Fruit fly (Drosophila melanogaster) whole organism, wandering third instar larva: ENCODE measurements around the gene CG14300.
A peak's percentile ranks its signal among the peaks of the same experiment; 100 is the strongest.

Source experiments
- Abd-B ChIP-seq: fragments of >200 bp; optimal IDR thresholded peaks from 2 replicates; lab custom pipeline; 2017; ENCODE audit warnings: missing biosample characterization, missing genetic modification characterization
- CG32264 ChIP-seq: fragments of 200-800 bp; sonication (Bioruptor generic); optimal IDR thresholded peaks from 2 replicates; lab custom pipeline; 2016; ENCODE audit warnings: missing biosample characterization, missing genetic modification characterization
- CG9705 ChIP-seq: fragments of 200-800 bp; sonication (Bioruptor generic); optimal IDR thresholded peaks from 2 replicates; lab custom pipeline; 2018; ENCODE audit warnings: missing biosample characterization, mild to moderate bottlenecking, missing genetic modification characterization
- CrebA ChIP-seq: fragments of 200-800 bp; sonication (Bioruptor generic); optimal IDR thresholded peaks from 2 replicates; lab custom pipeline; 2016; ENCODE audit warnings: missing biosample characterization, mild to moderate bottlenecking, missing genetic modification characterization, borderline replicate concordance
- Dfd ChIP-seq: fragments of >200 bp; optimal IDR thresholded peaks from 2 replicates; lab custom pipeline; 2017; ENCODE audit warnings: missing biosample characterization, missing genetic modification characterization
- Dif ChIP-seq: fragments of 200-275, 200-300 bp; sonication (Bioruptor generic); optimal IDR thresholded peaks from 2 replicates; lab custom pipeline; 2018; ENCODE audit warnings: missing biosample characterization, missing genetic modification characterization; ENCODE audit not compliant: partially characterized antibody
- GATAd ChIP-seq: sonication (Bioruptor generic); optimal IDR thresholded peaks from 2 replicates; lab custom pipeline; 2016; ENCODE audit warnings: missing biosample characterization, missing genetic modification characterization
- HLH106 ChIP-seq: fragments of 200-800 bp; optimal IDR thresholded peaks from 3 replicates; lab custom pipeline; 2019; ENCODE audit warnings: missing biosample characterization, mild to moderate bottlenecking, missing genetic modification characterization, moderate library complexity
- Hnf4 ChIP-seq: fragments of 200-800 bp; sonication (Bioruptor generic); optimal IDR thresholded peaks from 2 replicates; lab custom pipeline; 2016; ENCODE audit warnings: missing biosample characterization, mild to moderate bottlenecking, missing genetic modification characterization
- Hr78 ChIP-seq: fragments of >200 bp; optimal IDR thresholded peaks from 2 replicates; lab custom pipeline; 2017; ENCODE audit warnings: missing biosample characterization, missing genetic modification characterization
- Hr83 ChIP-seq: fragments of 200-300 bp; sonication (Bioruptor generic); optimal IDR thresholded peaks from 2 replicates; lab custom pipeline; 2016; ENCODE audit warnings: missing biosample characterization, mild to moderate bottlenecking, missing genetic modification characterization, moderate library complexity; ENCODE audit not compliant: poor library complexity, severe bottlenecking
- Jra ChIP-seq: sonication (Bioruptor generic); optimal IDR thresholded peaks from 2 replicates; lab custom pipeline; 2016; ENCODE audit warnings: missing biosample characterization, missing genetic modification characterization
- Mio ChIP-seq: sonication (Bioruptor generic); optimal IDR thresholded peaks from 2 replicates; lab custom pipeline; 2016; ENCODE audit warnings: missing biosample characterization, missing genetic modification characterization
- Myc ChIP-seq: fragments of >200 bp; optimal IDR thresholded peaks from 2 replicates; lab custom pipeline; 2017
- N ChIP-seq: fragments of >200 bp; optimal IDR thresholded peaks from 2 replicates; lab custom pipeline; 2018; ENCODE audit warnings: missing biosample characterization, missing external identifiers, missing genetic modification characterization
- OdsH ChIP-seq: fragments of 200-800 bp; sonication (Bioruptor generic); optimal IDR thresholded peaks from 2 replicates; lab custom pipeline; 2016; ENCODE audit warnings: missing biosample characterization, mild to moderate bottlenecking, missing genetic modification characterization
- Rel ChIP-seq, 2 experiments: fragments of 200-800 bp; sonication (Bioruptor generic) in 1 of 2; optimal IDR thresholded peaks; 2 replicates in 1 of 2; 3 replicates in 1 of 2; lab custom pipeline; 2016 to 2019; ENCODE audit warnings: mild to moderate bottlenecking in 2 of 2, missing biosample characterization in 2 of 2, missing genetic modification characterization in 2 of 2, moderate library complexity in 1 of 2
- Sp1 ChIP-seq: fragments of 200-800 bp; sonication (Bioruptor generic); optimal IDR thresholded peaks from 3 replicates; lab custom pipeline; 2019; ENCODE audit warnings: missing biosample characterization, mild to moderate bottlenecking, missing genetic modification characterization, moderate library complexity
- Vsx2 ChIP-seq: fragments of 200-300, 225-300 bp; sonication (Bioruptor generic); optimal IDR thresholded peaks from 2 replicates; lab custom pipeline; 2018; ENCODE audit warnings: missing biosample characterization, missing genetic modification characterization; ENCODE audit not compliant: partially characterized antibody
- br ChIP-seq: fragments of 200-800 bp; sonication (Bioruptor generic); optimal IDR thresholded peaks from 2 replicates; lab custom pipeline; 2016; ENCODE audit warnings: missing biosample characterization, missing genetic modification characterization
- brk ChIP-seq: fragments of 200-800 bp; sonication (Bioruptor generic); optimal IDR thresholded peaks from 2 replicates; lab custom pipeline; 2016; ENCODE audit warnings: missing biosample characterization, mild to moderate bottlenecking, missing genetic modification characterization
- dl ChIP-seq, 2 experiments: fragments of 175-275, 200-275 bp in 1 of 2; fragments of 200-275 bp in 1 of 2; sonication (Bioruptor generic); optimal IDR thresholded peaks; lab custom pipeline; 2018; ENCODE audit warnings: mild to moderate bottlenecking in 2 of 2, missing biosample characterization in 2 of 2, missing genetic modification characterization in 2 of 2, moderate library complexity in 2 of 2; ENCODE audit not compliant: partially characterized antibody in 2 of 2, insufficient read depth in 1 of 2
- dmrt93B ChIP-seq: fragments of 200-800 bp; sonication (Bioruptor generic); optimal IDR thresholded peaks from 2 replicates; lab custom pipeline; 2018; ENCODE audit warnings: missing biosample characterization, mild to moderate bottlenecking, missing genetic modification characterization
- dsf ChIP-seq: sonication (Bioruptor generic); optimal IDR thresholded peaks from 2 replicates; lab custom pipeline; 2016; ENCODE audit warnings: missing biosample characterization, missing genetic modification characterization, borderline replicate concordance
- ey ChIP-seq: fragments of 200-800 bp; sonication (Bioruptor generic); optimal IDR thresholded peaks from 2 replicates; lab custom pipeline; 2016; ENCODE audit warnings: missing biosample characterization, missing genetic modification characterization
- foxo ChIP-seq, 2 experiments: fragments of 200-800 bp; sonication (Bioruptor generic); optimal IDR thresholded peaks; 2 replicates in 1 of 2; 3 replicates in 1 of 2; lab custom pipeline; 2016 to 2017; ENCODE audit warnings: missing biosample characterization in 2 of 2, missing genetic modification characterization in 2 of 2
- fru ChIP-seq: fragments of 200-800 bp; sonication (Bioruptor generic); optimal IDR thresholded peaks from 3 replicates; lab custom pipeline; 2016; ENCODE audit warnings: missing biosample characterization, mild to moderate bottlenecking, missing genetic modification characterization
- h ChIP-seq: fragments of 200-800 bp; sonication (Bioruptor generic); optimal IDR thresholded peaks from 3 replicates; lab custom pipeline; 2016; ENCODE audit warnings: missing biosample characterization, mild to moderate bottlenecking, missing genetic modification characterization
- jim ChIP-seq: fragments of 175-275, 200-325 bp; sonication (Bioruptor generic); optimal IDR thresholded peaks from 2 replicates; lab custom pipeline; 2016; ENCODE audit warnings: missing biosample characterization, mild to moderate bottlenecking, missing genetic modification characterization
- lola ChIP-seq: fragments of >200 bp; optimal IDR thresholded peaks from 2 replicates; lab custom pipeline; 2017; ENCODE audit warnings: missing biosample characterization, missing genetic modification characterization
- pan ChIP-seq: fragments of >200 bp; optimal IDR thresholded peaks from 2 replicates; lab custom pipeline; 2017
- psq ChIP-seq: fragments of 200-800 bp; sonication (Bioruptor generic); optimal IDR thresholded peaks from 3 replicates; lab custom pipeline; 2017; ENCODE audit warnings: missing biosample characterization, mild to moderate bottlenecking, missing genetic modification characterization, moderate library complexity
- rgr ChIP-seq: fragments of 200-800 bp; sonication (Bioruptor generic); optimal IDR thresholded peaks from 3 replicates; lab custom pipeline; 2016; ENCODE audit warnings: missing biosample characterization, mild to moderate bottlenecking, missing genetic modification characterization
- sage ChIP-seq: fragments of 200-800 bp; sonication (Bioruptor generic); optimal IDR thresholded peaks from 2 replicates; lab custom pipeline; 2016; ENCODE audit warnings: missing biosample characterization, mild to moderate bottlenecking, missing genetic modification characterization
- sv ChIP-seq: fragments of 200-800 bp; sonication (Bioruptor generic); optimal IDR thresholded peaks from 3 replicates; lab custom pipeline; 2016; ENCODE audit warnings: missing biosample characterization, missing genetic modification characterization
- tai ChIP-seq: sonication (Bioruptor generic); optimal IDR thresholded peaks from 2 replicates; lab custom pipeline; 2016; ENCODE audit warnings: missing biosample characterization, missing genetic modification characterization
- usp ChIP-seq: fragments of >200 bp; optimal IDR thresholded peaks from 2 replicates; lab custom pipeline; 2017; ENCODE audit warnings: missing biosample characterization, missing genetic modification characterization
- woc ChIP-seq: sonication (Bioruptor generic); optimal IDR thresholded peaks from 2 replicates; lab custom pipeline; 2016; ENCODE audit warnings: missing biosample characterization, mild to moderate bottlenecking, missing genetic modification characterization

Gene CG14300

dm6 chr3R:18663525-18663924 is 30.0 kb downstream of the CG14300 start, which contains the start of the genes Cpsf73 and Gos28:
Cpsf73 (minus strand) TSS chr3R:18663552.
Gos28 (plus strand) TSS chr3R:18663738.
- TF ChIP-seq Rel (GFP tag; optimal IDR thresholded peaks at IDR 0.05; lab: Kevin White, UChicago), result no peak
- peak; percentile 30 for TF ChIP-seq Rel (tag; optimal IDR thresholded peaks at IDR 0.05; lab: Kevin White, UChicago)
- TF ChIP-seq HLH106 (tag; lab: Kevin White, UChicago), result peak; percentile 13
- TF ChIP-seq h, result peak; percentile 39
- TF ChIP-seq foxo (GFP tag; optimal IDR thresholded peaks at IDR 0.05; lab: Kevin White, UChicago), result peak in 1 of 2 experiments; percentile 5
- TF ChIP-seq rgr (GFP tag; lab: Kevin White, UChicago), result peak; percentile 53
- TF ChIP-seq N, result no peak
- peak; percentile 23 for TF ChIP-seq Sp1 (GFP tag; lab: Kevin White, UChicago)
- no peak for TF ChIP-seq pan (lab: Kevin White, UChicago)
- TF ChIP-seq CG32264, result no peak
- TF ChIP-seq woc, result peak; percentile 39
- no peak for TF ChIP-seq lola (GFP tag; lab: Kevin White, UChicago)

- peak; percentile 85 for TF ChIP-seq ey (GFP tag; lab: Kevin White, UChicago)
- TF ChIP-seq br (GFP tag; lab: Kevin White, UChicago), result peak; percentile 83
- TF ChIP-seq N, result peak; percentile 21
- TF ChIP-seq CrebA, result no peak
- TF ChIP-seq Sp1 (GFP tag; lab: Kevin White, UChicago), result peak; percentile 78
- TF ChIP-seq OdsH (GFP tag; lab: Kevin White, UChicago), result peak; percentile 78
- peak; percentile 51 for TF ChIP-seq Mio (GFP tag; lab: Kevin White, UChicago)
- peak; percentile 74 for TF ChIP-seq CG9705 (GFP tag; lab: Kevin White, UChicago)
- TF ChIP-seq Hnf4 (GFP tag; lab: Kevin White, UChicago), result no peak
- TF ChIP-seq GATAd (GFP tag; lab: Kevin White, UChicago), result peak; percentile 84
- TF ChIP-seq sage, result peak; percentile 59
- TF ChIP-seq brk (GFP tag; lab: Kevin White, UChicago), result no peak
- TF ChIP-seq Jra (GFP tag; lab: Kevin White, UChicago), result peak; percentile 90
- no peak for TF ChIP-seq Dfd (GFP tag; lab: Kevin White, UChicago)
- peak; percentile 90 for TF ChIP-seq woc
- peak; percentile 87 for TF ChIP-seq dsf
- TF ChIP-seq lola (GFP tag; lab: Kevin White, UChicago), result no peak
- TF ChIP-seq dmrt93B, result peak; percentile 78
- TF ChIP-seq Myc (lab: Kevin White, UChicago), result peak; percentile 97
- TF ChIP-seq foxo (GFP tag; optimal IDR thresholded peaks at IDR 0.05; lab: Kevin White, UChicago), result peak; percentile 30 to 88
- TF ChIP-seq sv (GFP tag; lab: Kevin White, UChicago), result peak; percentile 82
- TF ChIP-seq Hr78, result no peak
- TF ChIP-seq dl (GFP tag; optimal IDR thresholded peaks at IDR 0.05; lab: Kevin White, UChicago; ENCODE audit: insufficient read depth in 1 of 2, partially characterized antibody in 2 of 2), result no peak
- TF ChIP-seq CG32264, result peak; percentile 82
- TF ChIP-seq Dif, result no peak
- TF ChIP-seq Hr83, result no peak
- TF ChIP-seq psq (GFP tag; lab: Kevin White, UChicago), result peak; percentile 96
- TF ChIP-seq Abd-B (GFP tag; lab: Kevin White, UChicago), result no peak
- no peak for TF ChIP-seq usp (GFP tag; lab: Kevin White, UChicago)
- TF ChIP-seq h, result peak; percentile 84
- TF ChIP-seq HLH106 (tag; lab: Kevin White, UChicago), result peak; percentile 84
- no peak for TF ChIP-seq tai (GFP tag; lab: Kevin White, UChicago)
- TF ChIP-seq Vsx2 (GFP tag; lab: Kevin White, UChicago), result no peak
- TF ChIP-seq Rel (GFP tag; optimal IDR thresholded peaks at IDR 0.05; lab: Kevin White, UChicago), result no peak
- TF ChIP-seq Rel (tag; optimal IDR thresholded peaks at IDR 0.05; lab: Kevin White, UChicago), result peak; percentile 63
- TF ChIP-seq fru, result peak; percentile 85
- TF ChIP-seq rgr (GFP tag; lab: Kevin White, UChicago), result peak; percentile 85
- no peak for TF ChIP-seq jim (GFP tag; lab: Kevin White, UChicago)
- no peak for TF ChIP-seq pan (lab: Kevin White, UChicago)
These were observed 34.4 kb downstream of the CG14300 start, which contains the start of the genes CG31224 and CstF64 for dm6 chr3R:18658945-18659642. CG31224 (minus strand) TSS chr3R:18659309. CstF64 (plus strand) TSS chr3R:18659618.
